Fruit fly (Drosophila melanogaster) whole organism, prepupa: ENCODE measurements around the gene Vps37B.

Experiments used
- CG7368 ChIP-seq: fragments of 200-800 bp; sonication (Bioruptor generic); optimal IDR thresholded peaks from 3 replicates; lab custom pipeline; 2016; ENCODE audit warnings: missing biosample characterization, missing genetic modification characterization
- Eip78C ChIP-seq: fragments of 200-800 bp; sonication (Bioruptor generic); peaks from one replicate; lab custom pipeline; 2016; ENCODE audit warnings: missing biosample characterization, missing genetic modification characterization
- Gug ChIP-seq: fragments of 200-800 bp; sonication (Bioruptor generic); IDR thresholded peaks from 2 replicates; pipeline ENCODE4 v1.3.6; 2022; ENCODE audit warnings: missing biosample characterization, missing genetic modification characterization
- Lpt ChIP-seq: fragments of 200-800 bp; sonication (Bioruptor generic); optimal IDR thresholded peaks from 3 replicates; lab custom pipeline; 2016; ENCODE audit warnings: missing biosample characterization, missing genetic modification characterization
- Sox102F ChIP-seq: fragments of 200-800 bp; sonication (Bioruptor generic); optimal IDR thresholded peaks from 2 replicates; lab custom pipeline; 2016; ENCODE audit warnings: missing biosample characterization, mild to moderate bottlenecking, missing genetic modification characterization
- cyc ChIP-seq: fragments of 200-800 bp; sonication (Bioruptor generic); optimal IDR thresholded peaks from 3 replicates; lab custom pipeline; 2016; ENCODE audit warnings: missing biosample characterization, missing genetic modification characterization
- salr ChIP-seq, 2 experiments: fragments of 200-800 bp; sonication (Bioruptor generic); optimal IDR thresholded peaks; 3 replicates each; lab custom pipeline; 2016 to 2018; ENCODE audit warnings: missing biosample characterization in 2 of 2, missing genetic modification characterization in 2 of 2, mild to moderate bottlenecking in 1 of 2
- vri ChIP-seq: fragments of 200-800 bp; sonication (Bioruptor generic); optimal IDR thresholded peaks from 3 replicates; lab custom pipeline; 2016; ENCODE audit warnings: missing biosample characterization, mild to moderate bottlenecking, missing genetic modification characterization

- no peak for TF ChIP-seq salr (GFP tag; optimal IDR thresholded peaks at IDR 0.05; lab: Kevin White, UChicago)
- TF ChIP-seq Lpt, result no peak
- TF ChIP-seq CG7368, result no peak
- no peak for TF ChIP-seq Eip78C (GFP tag; lab: Kevin White, UChicago)
- TF ChIP-seq vri (GFP tag; lab: Kevin White, UChicago), result no peak
- TF ChIP-seq cyc (GFP tag; lab: Kevin White, UChicago), result no peak
- no peak for TF ChIP-seq Sox102F (GFP tag; lab: Kevin White, UChicago)
- no peak for TF ChIP-seq Gug (GFP tag; lab: Robert Waterston, UW)
These were observed at the start of gene Vps37B for dm6 chr3R:5226025-5226424.
